Worm (Caenorhabditis elegans) whole organism, midembryonic: ENCODE results near the gene sel-7.

Source experiments
- T22C8.4 ChIP-seq: fragments of 200-800 bp; sonication (Bioruptor generic); IDR thresholded peaks from 2 replicates; pipeline ENCODE4 v1.3.6; 2022; ENCODE audit warnings: missing genetic modification characterization, missing compliant biosample characterization
- cog-1 ChIP-seq: sonication (generic microtip); optimal IDR thresholded peaks from 2 replicates; lab custom pipeline; 2016; ENCODE audit warnings: missing genetic modification characterization, missing compliant biosample characterization
- flt-1 ChIP-seq: fragments of 200-800 bp; sonication (Bioruptor generic); IDR thresholded peaks from 2 replicates; pipeline ENCODE4 v1.3.6; 2022; ENCODE audit warnings: missing genetic modification characterization, missing compliant biosample characterization
- klf-2 ChIP-seq: fragments of 200-800 bp; sonication (Bioruptor generic); conservative IDR thresholded peaks from 2 replicates; pipeline ENCODE4 v1.3.6; 2022; ENCODE audit warnings: missing genetic modification reagents, missing genetic modification characterization, missing compliant biosample characterization
- med-1 ChIP-seq: sonication (generic microtip); optimal IDR thresholded peaks from 2 replicates; lab custom pipeline; 2017; ENCODE audit warnings: missing genetic modification characterization, mild to moderate bottlenecking, missing compliant biosample characterization, antibody characterized with exemption, missing genetic modification reagents; ENCODE audit not compliant: insufficient read depth
- ref-1 ChIP-seq: fragments of 200-800 bp; sonication (Bioruptor generic); conservative IDR thresholded peaks from 2 replicates; pipeline ENCODE4 v1.3.6; 2022; ENCODE audit warnings: missing genetic modification reagents, missing genetic modification characterization, missing compliant biosample characterization
- tab-1 ChIP-seq: fragments of 200-800 bp; sonication (Bioruptor generic); IDR thresholded peaks from 2 replicates; pipeline ENCODE4 v1.3.6; 2022; ENCODE audit warnings: missing genetic modification characterization, missing compliant biosample characterization
- ztf-23 ChIP-seq: fragments of 200-800 bp; sonication (Bioruptor generic); IDR thresholded peaks from 2 replicates; pipeline ENCODE4 v1.3.6; 2022; ENCODE audit warnings: missing genetic modification reagents, missing genetic modification characterization, missing compliant biosample characterization
- ztf-29 ChIP-seq: fragments of 200-800 bp; sonication (Bioruptor generic); IDR thresholded peaks from 2 replicates; pipeline ENCODE4 v1.3.6; 2022; ENCODE audit warnings: missing genetic modification reagents, missing genetic modification characterization, missing compliant biosample characterization

The sel-7 gene

ce11 chrX:14297209-14297608, 43.1 kb downstream of the sel-7 start:
- TF ChIP-seq T22C8.4 (GFP tag; lab: Robert Waterston, UW) (peak; percentile 93), cog-1 (tag; lab: Kevin White, UChicago) (peak; percentile 24), med-1 (GFP tag; lab: Kevin White, UChicago) (no peak), flt-1 (GFP tag; lab: Robert Waterston, UW) (peak; percentile 82), ztf-23 (GFP tag; lab: Robert Waterston, UW) (0 out of 2 replicates have a peak, but pooled peaks have one; percentile 17)

- TF ChIP-seq flt-1 (GFP tag; lab: Robert Waterston, UW) (no peak), ref-1 (GFP tag; lab: Robert Waterston, UW) (no peak), tab-1 (GFP tag; lab: Robert Waterston, UW) (no peak)
These were observed 43.7 kb downstream of the sel-7 start, which contains the start of gene madd-3 for ce11 chrX:14296559-14296958. TSS of gene madd-3 (minus strand) at chrX:14296659.

ce11 chrX:14292632-14293031, 47.6 kb downstream of the sel-7 start:
- no peak for TF ChIP-seq ztf-23 (GFP tag; lab: Robert Waterston, UW)
- TF ChIP-seq ztf-29 = no peak
- no peak for TF ChIP-seq tab-1 (GFP tag; lab: Robert Waterston, UW)
- TF ChIP-seq cog-1 (tag; lab: Kevin White, UChicago) = no peak
- no peak for TF ChIP-seq ref-1 (GFP tag; lab: Robert Waterston, UW)
- no peak for TF ChIP-seq flt-1 (GFP tag; lab: Robert Waterston, UW)
- no peak for TF ChIP-seq klf-2
- TF ChIP-seq med-1 (GFP tag; lab: Kevin White, UChicago) = no peak
- no peak for TF ChIP-seq T22C8.4 (GFP tag; lab: Robert Waterston, UW)

- no peak for TF ChIP-seq ref-1 (GFP tag; lab: Robert Waterston, UW)
- no peak for TF ChIP-seq T22C8.4 (GFP tag; lab: Robert Waterston, UW)
- TF ChIP-seq ztf-23 (GFP tag; lab: Robert Waterston, UW) = no peak
- no peak for TF ChIP-seq flt-1 (GFP tag; lab: Robert Waterston, UW)
- no peak for TF ChIP-seq klf-2
- no peak for TF ChIP-seq cog-1 (tag; lab: Kevin White, UChicago)
- TF ChIP-seq ztf-29 = no peak
- no peak for TF ChIP-seq tab-1 (GFP tag; lab: Robert Waterston, UW)
- TF ChIP-seq med-1 (GFP tag; lab: Kevin White, UChicago) = no peak
These were observed 50.3 kb downstream of the sel-7 start for ce11 chrX:14289993-14290392.

- TF ChIP-seq cog-1 (tag; lab: Kevin White, UChicago) = no peak
- no peak for TF ChIP-seq ztf-29
These were observed 52.4 kb downstream of the sel-7 start for ce11 chrX:14287888-14288287.
